Fruit fly (Drosophila melanogaster) whole organism, embryonic: Measurements from ENCODE around the gene CG32117.
A peak's percentile ranks its signal among the peaks of the same experiment; 100 is the strongest.

Source experiments
- Aef1 ChIP-seq: fragments of 200-800 bp; sonication (Bioruptor generic); IDR thresholded peaks from 3 replicates; pipeline ENCODE4 v1.3.6; 2022; ENCODE audit warnings: missing biosample characterization, missing genetic modification characterization
- BEAF-32 ChIP-seq: fragments of 200-800 bp; sonication (Bioruptor generic); optimal IDR thresholded peaks from 3 replicates; lab custom pipeline; 2017; ENCODE audit warnings: missing biosample characterization, missing genetic modification characterization, mild to moderate bottlenecking, moderate library complexity, missing genetic modification reagents
- Bdp1 ChIP-seq: fragments of 200-800 bp; sonication (Bioruptor generic); optimal IDR thresholded peaks from 3 replicates; lab custom pipeline; 2016; ENCODE audit warnings: missing biosample characterization, missing genetic modification characterization
- Bgb ChIP-seq: fragments of 200-800 bp; sonication (Bioruptor generic); IDR thresholded peaks from 2 replicates; pipeline ENCODE4 v1.3.6; 2022; ENCODE audit warnings: missing biosample characterization, missing genetic modification characterization; ENCODE audit not compliant: partially characterized antibody
- CG10209 ChIP-seq: fragments of 200-800 bp; sonication (Bioruptor generic); optimal IDR thresholded peaks from 3 replicates; lab custom pipeline; 2017; ENCODE audit warnings: missing biosample characterization, mild to moderate bottlenecking, missing genetic modification characterization, missing genetic modification reagents
- CG10321 ChIP-seq: fragments of 200-800 bp; sonication (Bioruptor generic); IDR thresholded peaks from 2 replicates; pipeline ENCODE4 v1.3.6; 2022; ENCODE audit warnings: missing biosample characterization, missing genetic modification characterization
- CG10462 ChIP-seq: fragments of 200-800 bp; sonication (Bioruptor generic); optimal IDR thresholded peaks from 2 replicates; lab custom pipeline; 2016; ENCODE audit warnings: missing biosample characterization, missing genetic modification characterization
- CG11398 ChIP-seq: fragments of 200-800 bp; sonication (Bioruptor generic); optimal IDR thresholded peaks from 2 replicates; lab custom pipeline; 2016; ENCODE audit warnings: missing biosample characterization, missing genetic modification characterization
- CG13296 ChIP-seq: fragments of 200-800 bp; sonication (Bioruptor generic); optimal IDR thresholded peaks from 3 replicates; lab custom pipeline; 2018; ENCODE audit warnings: missing biosample characterization, mild to moderate bottlenecking, missing genetic modification characterization
- CG14965 ChIP-seq: fragments of 200-800 bp; sonication (Bioruptor generic); optimal IDR thresholded peaks from 2 replicates; lab custom pipeline; 2016; ENCODE audit warnings: missing biosample characterization, missing genetic modification characterization, borderline replicate concordance
- CG15011 ChIP-seq: fragments of 200-800 bp; sonication (Bioruptor generic); optimal IDR thresholded peaks from 3 replicates; lab custom pipeline; 2018; ENCODE audit warnings: missing biosample characterization, mild to moderate bottlenecking, missing genetic modification characterization
- CG17802 ChIP-seq: fragments of 200-800 bp; sonication (Bioruptor generic); optimal IDR thresholded peaks from 2 replicates; lab custom pipeline; 2018; ENCODE audit warnings: missing biosample characterization, mild to moderate bottlenecking, missing genetic modification characterization, moderate library complexity
- CG17829 ChIP-seq: fragments of 200-800 bp; optimal IDR thresholded peaks from 2 replicates; lab custom pipeline; 2019; ENCODE audit warnings: missing biosample characterization, mild to moderate bottlenecking, missing genetic modification characterization, moderate library complexity
- CG30020 ChIP-seq: fragments of 200-800 bp; optimal IDR thresholded peaks from 2 replicates; lab custom pipeline; 2019; ENCODE audit warnings: missing biosample characterization, mild to moderate bottlenecking, missing genetic modification characterization, moderate library complexity
- CG31441 ChIP-seq: fragments of 200-800 bp; sonication (Bioruptor generic); IDR thresholded peaks from 2 replicates; pipeline ENCODE4 v1.3.6; 2022; ENCODE audit warnings: missing biosample characterization, missing genetic modification characterization
- CG3847 ChIP-seq: fragments of 200-800 bp; sonication (Bioruptor generic); IDR thresholded peaks from 2 replicates; pipeline ENCODE4 v1.3.6; 2022; ENCODE audit warnings: missing biosample characterization, missing genetic modification characterization
- CG4404 ChIP-seq: fragments of 200-800 bp; sonication (Bioruptor generic); IDR thresholded peaks from 2 replicates; pipeline ENCODE4 v1.3.6; 2022; ENCODE audit warnings: missing biosample characterization, missing genetic modification characterization
- CG5245 ChIP-seq: fragments of 200-800 bp; sonication (Bioruptor generic); optimal IDR thresholded peaks from 3 replicates; lab custom pipeline; 2016; ENCODE audit warnings: missing biosample characterization, missing genetic modification characterization
- CG7372 ChIP-seq: fragments of 200-800 bp; sonication (Bioruptor generic); IDR thresholded peaks from 2 replicates; pipeline ENCODE4 v1.3.6; 2022; ENCODE audit warnings: missing biosample characterization, missing genetic modification characterization
- CG7556 ChIP-seq: fragments of 200-800 bp; sonication (Bioruptor generic); optimal IDR thresholded peaks from 2 replicates; lab custom pipeline; 2017; ENCODE audit warnings: missing biosample characterization, mild to moderate bottlenecking, missing genetic modification characterization
- CG7928 ChIP-seq: fragments of 200-800 bp; sonication (Bioruptor generic); optimal IDR thresholded peaks from 2 replicates; lab custom pipeline; 2017; ENCODE audit warnings: missing biosample characterization, mild to moderate bottlenecking, missing genetic modification characterization
- CG9727 ChIP-seq: fragments of 200-800 bp; sonication (Bioruptor generic); optimal IDR thresholded peaks from 3 replicates; lab custom pipeline; 2017; ENCODE audit warnings: missing biosample characterization, mild to moderate bottlenecking, missing genetic modification characterization
- CTCF ChIP-seq: fragments of 200-800 bp; sonication (Bioruptor generic); optimal IDR thresholded peaks from 2 replicates; lab custom pipeline; 2017; ENCODE audit warnings: missing biosample characterization, mild to moderate bottlenecking, missing genetic modification characterization, moderate library complexity
- CrebB ChIP-seq: fragments of 200-800 bp; sonication (Bioruptor generic); optimal IDR thresholded peaks from 3 replicates; lab custom pipeline; 2018; ENCODE audit warnings: missing biosample characterization, mild to moderate bottlenecking, missing genetic modification characterization
- Dfd ChIP-seq, 2 experiments: fragments of >200 bp; optimal IDR thresholded peaks; 2 replicates each; lab custom pipeline; 2017; ENCODE audit warnings: missing biosample characterization in 2 of 2, missing genetic modification characterization in 2 of 2
- Dp ChIP-seq: fragments of 200-800 bp; sonication (Bioruptor generic); optimal IDR thresholded peaks from 2 replicates; lab custom pipeline; 2018; ENCODE audit warnings: missing biosample characterization, mild to moderate bottlenecking, missing genetic modification characterization, moderate library complexity
- Dref ChIP-seq: fragments of 200-800 bp; sonication (Bioruptor generic); IDR thresholded peaks from 2 replicates; pipeline ENCODE4 v1.3.6; 2022; ENCODE audit warnings: missing biosample characterization, missing genetic modification characterization
- ERR ChIP-seq: fragments of 200-800 bp; sonication (Bioruptor generic); optimal IDR thresholded peaks from 2 replicates; lab custom pipeline; 2016; ENCODE audit warnings: missing biosample characterization, missing genetic modification characterization
- H2.0 ChIP-seq: fragments of 200-800 bp; sonication (Bioruptor generic); IDR thresholded peaks from 2 replicates; pipeline ENCODE4 v1.3.6; 2022; ENCODE audit warnings: missing biosample characterization, missing genetic modification characterization
- Hr51 ChIP-seq, 2 experiments: fragments of 200-800 bp; sonication (Bioruptor generic); optimal IDR thresholded peaks; 2 replicates in 1 of 2; 3 replicates in 1 of 2; lab custom pipeline; 2016 to 2018; ENCODE audit warnings: missing biosample characterization in 2 of 2, missing genetic modification characterization in 2 of 2, mild to moderate bottlenecking in 1 of 2, moderate library complexity in 1 of 2
- Poxn ChIP-seq: fragments of 200-800 bp; sonication (Bioruptor generic); IDR thresholded peaks from 2 replicates; pipeline ENCODE4 v1.3.6; 2022; ENCODE audit warnings: missing biosample characterization, missing genetic modification characterization
- Rx ChIP-seq: fragments of 200-800 bp; sonication (Bioruptor generic); IDR thresholded peaks from 2 replicates; pipeline ENCODE4 v1.3.6; 2022; ENCODE audit warnings: missing biosample characterization, missing genetic modification characterization
- Vsx1 ChIP-seq: fragments of 200-800 bp; sonication (Bioruptor generic); optimal IDR thresholded peaks from 2 replicates; lab custom pipeline; 2017; ENCODE audit warnings: missing biosample characterization, mild to moderate bottlenecking, missing genetic modification characterization, missing genetic modification reagents
- Xbp1 ChIP-seq: fragments of 200-800 bp; sonication (Bioruptor generic); optimal IDR thresholded peaks from 3 replicates; lab custom pipeline; 2016; ENCODE audit warnings: missing biosample characterization, mild to moderate bottlenecking, missing genetic modification characterization
- YL-1 ChIP-seq: fragments of 200-800 bp; sonication (Bioruptor generic); optimal IDR thresholded peaks from 3 replicates; lab custom pipeline; 2017; ENCODE audit warnings: missing biosample characterization, mild to moderate bottlenecking, missing genetic modification characterization
- ara ChIP-seq: fragments of 200-800 bp; sonication (Bioruptor generic); IDR thresholded peaks from 2 replicates; pipeline ENCODE4 v1.3.6; 2022; ENCODE audit warnings: missing biosample characterization, missing genetic modification characterization
- cad ChIP-seq: fragments of >200 bp; optimal IDR thresholded peaks from 2 replicates; lab custom pipeline; 2017; ENCODE audit warnings: missing biosample characterization, missing genetic modification characterization
- chif ChIP-seq, 2 experiments: fragments of 200-800 bp; sonication (Bioruptor generic); optimal IDR thresholded peaks; 3 replicates each; lab custom pipeline; 2016; ENCODE audit warnings: missing biosample characterization in 2 of 2, missing genetic modification characterization in 2 of 2
- crc ChIP-seq: fragments of 200-800 bp; sonication (Bioruptor generic); optimal IDR thresholded peaks from 2 replicates; lab custom pipeline; 2016; ENCODE audit warnings: missing biosample characterization, missing genetic modification characterization
- croc ChIP-seq: fragments of 200-800 bp; sonication (Bioruptor generic); conservative IDR thresholded peaks from 3 replicates; pipeline ENCODE4 v1.3.6; 2022; ENCODE audit warnings: missing biosample characterization, missing genetic modification characterization
- danr ChIP-seq: fragments of 200-800 bp; sonication (Bioruptor generic); IDR thresholded peaks from 2 replicates; pipeline ENCODE4 v1.3.6; 2022; ENCODE audit warnings: missing biosample characterization, missing genetic modification characterization
- dati ChIP-seq: fragments of 200-800 bp; sonication (Bioruptor generic); IDR thresholded peaks from 2 replicates; pipeline ENCODE4 v1.3.6; 2022; ENCODE audit warnings: missing biosample characterization, missing genetic modification characterization
- dysf ChIP-seq: fragments of 200-800 bp; sonication (Bioruptor generic); IDR thresholded peaks from 3 replicates; pipeline ENCODE4 v1.3.6; 2022; ENCODE audit warnings: missing biosample characterization, missing genetic modification characterization
- gcm2 ChIP-seq: fragments of 200-800 bp; sonication (Bioruptor generic); optimal IDR thresholded peaks from 2 replicates; lab custom pipeline; 2016; ENCODE audit warnings: missing biosample characterization, missing genetic modification characterization
- gfzf ChIP-seq: fragments of 200-800 bp; sonication (Bioruptor generic); optimal IDR thresholded peaks from 2 replicates; lab custom pipeline; 2016; ENCODE audit warnings: missing biosample characterization, mild to moderate bottlenecking, missing genetic modification characterization, moderate library complexity
- grau ChIP-seq: fragments of 200-800 bp; optimal IDR thresholded peaks from 3 replicates; lab custom pipeline; 2019; ENCODE audit warnings: missing biosample characterization, mild to moderate bottlenecking, missing genetic modification characterization, moderate library complexity
- knrl ChIP-seq: fragments of 200-800 bp; sonication (Bioruptor generic); IDR thresholded peaks from 3 replicates; pipeline ENCODE4 v1.3.6; 2022; ENCODE audit warnings: missing biosample characterization, missing genetic modification characterization; ENCODE audit not compliant: partially characterized antibody
- mirr ChIP-seq: fragments of 200-800 bp; sonication (Bioruptor generic); optimal IDR thresholded peaks from 3 replicates; lab custom pipeline; 2018; ENCODE audit warnings: missing biosample characterization, mild to moderate bottlenecking, missing genetic modification characterization
- pnt ChIP-seq: fragments of 200-800 bp; sonication (Bioruptor generic); optimal IDR thresholded peaks from 3 replicates; lab custom pipeline; 2016; ENCODE audit warnings: missing biosample characterization, missing genetic modification characterization
- slbo ChIP-seq: fragments of 200-800 bp; sonication (Bioruptor generic); IDR thresholded peaks from 2 replicates; pipeline ENCODE4 v1.3.6; 2022; ENCODE audit warnings: missing biosample characterization, missing genetic modification characterization
- tll ChIP-seq, 2 experiments: fragments of 200-800 bp in 1 of 2; fragments of >200 bp in 1 of 2; sonication (Bioruptor generic) in 1 of 2; optimal IDR thresholded peaks; 2 replicates each; lab custom pipeline; 2017 to 2019; ENCODE audit warnings: missing biosample characterization in 2 of 2, missing genetic modification characterization in 2 of 2, mild to moderate bottlenecking in 1 of 2, moderate library complexity in 1 of 2
- usp ChIP-seq: fragments of >200 bp; optimal IDR thresholded peaks from 2 replicates; lab custom pipeline; 2017; ENCODE audit warnings: missing biosample characterization, missing genetic modification characterization
- zfh1 ChIP-seq: fragments of 200-800 bp; sonication (Bioruptor generic); IDR thresholded peaks from 3 replicates; pipeline ENCODE4 v1.3.6; 2022; ENCODE audit warnings: missing biosample characterization, missing genetic modification characterization

The CG32117 gene

dm6 chr3L:12874211-12874610 is 29.3 kb downstream of the CG32117 start (continued):
- TF ChIP-seq H2.0 (GFP tag; lab: Robert Waterston, UW) (no peak), ERR (GFP tag; lab: Kevin White, UChicago) (no peak), CrebB (no peak), CG3847 (GFP tag; lab: Robert Waterston, UW) (0 out of 2 replicates have a peak, but pooled peaks have one; percentile 15), Aef1 (GFP tag; lab: Robert Waterston, UW) (peak; percentile 20; the same call in 1 of the 3 replicates), CG10209 (GFP tag; lab: Kevin White, UChicago) (no peak), croc (GFP tag; lab: Robert Waterston, UW) (no peak), CG17829 (tag; lab: Kevin White, UChicago) (no peak), gfzf (GFP tag; lab: Kevin White, UChicago) (no peak), CG11398 (no peak), zfh1 (GFP tag; lab: Robert Waterston, UW) (no peak), pnt (GFP tag; lab: Kevin White, UChicago) (no peak), dysf (GFP tag; lab: Robert Waterston, UW) (peak; percentile 20; the same call in 1 of the 3 replicates), mirr (GFP tag; lab: Kevin White, UChicago) (no peak), tll (GFP tag; optimal IDR thresholded peaks at IDR 0.05; lab: Kevin White, UChicago) (no peak), CG17802 (tag; lab: Kevin White, UChicago) (no peak), Dref (GFP tag; lab: Robert Waterston, UW) (no peak), gcm2 (GFP tag; lab: Kevin White, UChicago) (no peak), BEAF-32 (GFP tag; lab: Kevin White, UChicago) (no peak), CG10462 (GFP tag; lab: Kevin White, UChicago) (no peak), Dp (GFP tag; lab: Kevin White, UChicago) (no peak), YL-1 (GFP tag; lab: Kevin White, UChicago) (no peak), danr (no peak), Bdp1 (GFP tag; lab: Kevin White, UChicago) (no peak), crc (GFP tag; lab: Kevin White, UChicago) (no peak), Xbp1 (GFP tag; lab: Kevin White, UChicago) (no peak), CG5245 (no peak), CG7928 (GFP tag; lab: Kevin White, UChicago) (no peak), CG30020 (tag; lab: Kevin White, UChicago) (no peak), CG7556 (GFP tag; lab: Kevin White, UChicago) (peak; percentile 18), CG9727 (GFP tag; lab: Kevin White, UChicago) (peak; percentile 7), Rx (no peak), CG4404 (GFP tag; lab: Robert Waterston, UW) (no peak), CTCF (GFP tag; lab: Kevin White, UChicago) (no peak), ara (GFP tag; lab: Robert Waterston, UW) (no peak), dati (no peak), Bgb (GFP tag; lab: Robert Waterston, UW) (no peak), CG14965 (GFP tag; lab: Kevin White, UChicago) (no peak), knrl (GFP tag; lab: Robert Waterston, UW) (no peak), CG10321 (GFP tag; lab: Robert Waterston, UW) (no peak), Vsx1 (GFP tag; lab: Kevin White, UChicago) (no peak), Hr51 (GFP tag; optimal IDR thresholded peaks at IDR 0.05; lab: Kevin White, UChicago) (peak in 1 of 2 experiments; percentile 46), CG15011 (GFP tag; lab: Kevin White, UChicago) (no peak), Poxn (GFP tag; lab: Robert Waterston, UW) (no peak), usp (GFP tag; lab: Kevin White, UChicago) (no peak), chif (GFP tag; optimal IDR thresholded peaks at IDR 0.05; lab: Kevin White, UChicago) (no peak), slbo (GFP tag; lab: Robert Waterston, UW) (peak; percentile 46), CG7372 (GFP tag; lab: Robert Waterston, UW) (no peak), cad (GFP tag; lab: Kevin White, UChicago) (no peak), Dfd (GFP tag; optimal IDR thresholded peaks at IDR 0.05; lab: Kevin White, UChicago) (no peak), CG31441 (GFP tag; lab: Robert Waterston, UW) (no peak), grau (tag; lab: Kevin White, UChicago) (no peak), CG13296 (no peak)
